Fruit fly (Drosophila melanogaster) whole organism, wandering third instar larva: ENCODE data around the gene CG17660.

Experiments used
- CG9705 ChIP-seq: fragments of 200-800 bp; sonication (Bioruptor generic); optimal IDR thresholded peaks from 2 replicates; lab custom pipeline; 2018; ENCODE audit warnings: missing biosample characterization, mild to moderate bottlenecking, missing genetic modification characterization
- CrebA ChIP-seq: fragments of 200-800 bp; sonication (Bioruptor generic); optimal IDR thresholded peaks from 2 replicates; lab custom pipeline; 2016; ENCODE audit warnings: missing biosample characterization, mild to moderate bottlenecking, missing genetic modification characterization, borderline replicate concordance
- Dfd ChIP-seq: fragments of >200 bp; optimal IDR thresholded peaks from 2 replicates; lab custom pipeline; 2017; ENCODE audit warnings: missing biosample characterization, missing genetic modification characterization
- HLH106 ChIP-seq: fragments of 200-800 bp; optimal IDR thresholded peaks from 3 replicates; lab custom pipeline; 2019; ENCODE audit warnings: missing biosample characterization, mild to moderate bottlenecking, missing genetic modification characterization, moderate library complexity
- Hnf4 ChIP-seq: fragments of 200-800 bp; sonication (Bioruptor generic); optimal IDR thresholded peaks from 2 replicates; lab custom pipeline; 2016; ENCODE audit warnings: missing biosample characterization, mild to moderate bottlenecking, missing genetic modification characterization
- Hr78 ChIP-seq: fragments of >200 bp; optimal IDR thresholded peaks from 2 replicates; lab custom pipeline; 2017; ENCODE audit warnings: missing biosample characterization, missing genetic modification characterization
- Hr83 ChIP-seq: fragments of 200-300 bp; sonication (Bioruptor generic); optimal IDR thresholded peaks from 2 replicates; lab custom pipeline; 2016; ENCODE audit warnings: missing biosample characterization, mild to moderate bottlenecking, missing genetic modification characterization, moderate library complexity; ENCODE audit not compliant: poor library complexity, severe bottlenecking
- Jra ChIP-seq: sonication (Bioruptor generic); optimal IDR thresholded peaks from 2 replicates; lab custom pipeline; 2016; ENCODE audit warnings: missing biosample characterization, missing genetic modification characterization
- Mio ChIP-seq: sonication (Bioruptor generic); optimal IDR thresholded peaks from 2 replicates; lab custom pipeline; 2016; ENCODE audit warnings: missing biosample characterization, missing genetic modification characterization
- Myc ChIP-seq: fragments of >200 bp; optimal IDR thresholded peaks from 2 replicates; lab custom pipeline; 2017
- N ChIP-seq: fragments of >200 bp; optimal IDR thresholded peaks from 2 replicates; lab custom pipeline; 2018; ENCODE audit warnings: missing biosample characterization, missing external identifiers, missing genetic modification characterization
- Rel ChIP-seq, 2 experiments: fragments of 200-800 bp; sonication (Bioruptor generic) in 1 of 2; optimal IDR thresholded peaks; 2 replicates in 1 of 2; 3 replicates in 1 of 2; lab custom pipeline; 2016 to 2019; ENCODE audit warnings: mild to moderate bottlenecking in 2 of 2, missing biosample characterization in 2 of 2, missing genetic modification characterization in 2 of 2, moderate library complexity in 1 of 2
- Vsx2 ChIP-seq: fragments of 200-300, 225-300 bp; sonication (Bioruptor generic); optimal IDR thresholded peaks from 2 replicates; lab custom pipeline; 2018; ENCODE audit warnings: missing biosample characterization, missing genetic modification characterization; ENCODE audit not compliant: partially characterized antibody
- brk ChIP-seq: fragments of 200-800 bp; sonication (Bioruptor generic); optimal IDR thresholded peaks from 2 replicates; lab custom pipeline; 2016; ENCODE audit warnings: missing biosample characterization, mild to moderate bottlenecking, missing genetic modification characterization
- dl ChIP-seq, 2 experiments: fragments of 175-275, 200-275 bp in 1 of 2; fragments of 200-275 bp in 1 of 2; sonication (Bioruptor generic); optimal IDR thresholded peaks; lab custom pipeline; 2018; ENCODE audit warnings: mild to moderate bottlenecking in 2 of 2, missing biosample characterization in 2 of 2, missing genetic modification characterization in 2 of 2, moderate library complexity in 2 of 2; ENCODE audit not compliant: partially characterized antibody in 2 of 2, insufficient read depth in 1 of 2
- dmrt93B ChIP-seq: fragments of 200-800 bp; sonication (Bioruptor generic); optimal IDR thresholded peaks from 2 replicates; lab custom pipeline; 2018; ENCODE audit warnings: missing biosample characterization, mild to moderate bottlenecking, missing genetic modification characterization
- dsf ChIP-seq: sonication (Bioruptor generic); optimal IDR thresholded peaks from 2 replicates; lab custom pipeline; 2016; ENCODE audit warnings: missing biosample characterization, missing genetic modification characterization, borderline replicate concordance
- ey ChIP-seq: fragments of 200-800 bp; sonication (Bioruptor generic); optimal IDR thresholded peaks from 2 replicates; lab custom pipeline; 2016; ENCODE audit warnings: missing biosample characterization, missing genetic modification characterization
- fru ChIP-seq: fragments of 200-800 bp; sonication (Bioruptor generic); optimal IDR thresholded peaks from 3 replicates; lab custom pipeline; 2016; ENCODE audit warnings: missing biosample characterization, mild to moderate bottlenecking, missing genetic modification characterization
- h ChIP-seq: fragments of 200-800 bp; sonication (Bioruptor generic); optimal IDR thresholded peaks from 3 replicates; lab custom pipeline; 2016; ENCODE audit warnings: missing biosample characterization, mild to moderate bottlenecking, missing genetic modification characterization
- lola ChIP-seq: fragments of >200 bp; optimal IDR thresholded peaks from 2 replicates; lab custom pipeline; 2017; ENCODE audit warnings: missing biosample characterization, missing genetic modification characterization
- psq ChIP-seq: fragments of 200-800 bp; sonication (Bioruptor generic); optimal IDR thresholded peaks from 3 replicates; lab custom pipeline; 2017; ENCODE audit warnings: missing biosample characterization, mild to moderate bottlenecking, missing genetic modification characterization, moderate library complexity
- sage ChIP-seq: fragments of 200-800 bp; sonication (Bioruptor generic); optimal IDR thresholded peaks from 2 replicates; lab custom pipeline; 2016; ENCODE audit warnings: missing biosample characterization, mild to moderate bottlenecking, missing genetic modification characterization
- tai ChIP-seq: sonication (Bioruptor generic); optimal IDR thresholded peaks from 2 replicates; lab custom pipeline; 2016; ENCODE audit warnings: missing biosample characterization, missing genetic modification characterization
- woc ChIP-seq: sonication (Bioruptor generic); optimal IDR thresholded peaks from 2 replicates; lab custom pipeline; 2016; ENCODE audit warnings: missing biosample characterization, mild to moderate bottlenecking, missing genetic modification characterization

CG17660 gene

DNA sequence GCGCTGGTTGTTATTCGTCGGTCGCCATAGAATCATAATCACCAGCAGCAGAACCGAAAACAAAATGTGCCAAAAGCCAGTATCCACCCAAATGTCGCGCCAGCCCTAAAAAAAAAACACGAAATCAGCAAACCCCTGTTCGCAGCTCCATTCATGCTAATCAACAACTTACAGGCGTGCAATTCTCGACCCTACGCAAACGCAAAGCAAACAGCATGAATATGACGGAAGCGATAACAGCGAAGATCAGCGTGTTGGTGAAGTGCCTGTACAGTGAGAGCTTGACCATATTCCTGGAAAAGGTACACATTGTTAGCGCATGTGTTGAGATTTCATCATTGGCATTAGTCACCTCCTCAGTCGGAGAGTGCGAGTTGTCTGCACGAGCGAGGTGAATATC lies 2.1 kb downstream of the CG17660 start:
- no peak for TF ChIP-seq Jra (GFP tag; lab: Kevin White, UChicago)

DNA sequence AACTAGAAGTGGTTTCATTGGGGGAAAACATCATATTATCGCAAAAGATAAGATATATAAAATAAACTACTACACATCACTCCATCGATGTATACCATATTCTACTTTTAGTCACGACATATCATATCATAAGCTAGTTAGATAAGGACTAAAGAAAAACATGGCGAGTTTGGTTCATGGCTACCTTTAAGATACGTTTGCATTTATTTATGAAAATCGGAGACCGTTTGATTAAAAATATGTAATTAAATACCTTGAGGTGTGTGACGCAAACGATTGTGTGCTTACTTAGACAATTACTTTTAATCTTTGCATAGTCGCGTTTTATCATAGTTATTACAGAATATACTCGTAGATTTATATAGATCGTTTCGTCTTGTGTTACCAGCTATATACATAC lies 3.3 kb downstream of the CG17660 start:
- TF ChIP-seq dsf (GFP tag; lab: Kevin White, UChicago) (no peak), Hr83 (GFP tag; lab: Kevin White, UChicago) (no peak), Rel (GFP tag; optimal IDR thresholded peaks at IDR 0.05; lab: Kevin White, UChicago) (no peak), Rel (tag; optimal IDR thresholded peaks at IDR 0.05; lab: Kevin White, UChicago) (no peak), sage (GFP tag; lab: Kevin White, UChicago) (no peak), lola (no peak), CG9705 (GFP tag; lab: Kevin White, UChicago) (no peak), brk (GFP tag; lab: Kevin White, UChicago) (no peak), Hr78 (no peak), woc (GFP tag; lab: Kevin White, UChicago) (no peak), CrebA (GFP tag; lab: Kevin White, UChicago) (no peak), N (GFP tag; lab: Kevin White, UChicago) (no peak), dmrt93B (no peak)

DNA sequence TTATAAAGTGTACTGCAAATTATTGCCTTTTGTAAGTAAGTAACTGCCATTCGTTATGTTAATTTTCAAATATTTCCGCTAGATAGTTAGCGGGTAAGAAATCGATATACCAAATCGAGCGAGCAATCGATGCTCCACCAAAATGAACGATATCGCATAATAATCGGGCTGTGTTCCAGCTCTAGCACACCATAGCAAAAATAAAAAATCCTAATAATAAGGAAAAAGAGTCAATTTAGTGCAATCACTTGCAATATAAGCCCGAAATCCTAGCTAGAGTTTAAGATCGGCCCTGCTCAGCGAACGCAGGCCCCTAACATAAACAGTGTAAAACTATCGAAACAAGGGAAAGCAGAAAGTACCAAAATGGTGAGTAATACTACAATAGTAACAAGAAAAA lies 5.5 kb downstream of the CG17660 start, which contains the start of gene cpb:
Gene cpb, plus strand, starts transcription at position 157 of the 400 bp plus-strand sequence.
- TF ChIP-seq Dfd (GFP tag; lab: Kevin White, UChicago) (no peak), Myc (peak; percentile 39)

DNA sequence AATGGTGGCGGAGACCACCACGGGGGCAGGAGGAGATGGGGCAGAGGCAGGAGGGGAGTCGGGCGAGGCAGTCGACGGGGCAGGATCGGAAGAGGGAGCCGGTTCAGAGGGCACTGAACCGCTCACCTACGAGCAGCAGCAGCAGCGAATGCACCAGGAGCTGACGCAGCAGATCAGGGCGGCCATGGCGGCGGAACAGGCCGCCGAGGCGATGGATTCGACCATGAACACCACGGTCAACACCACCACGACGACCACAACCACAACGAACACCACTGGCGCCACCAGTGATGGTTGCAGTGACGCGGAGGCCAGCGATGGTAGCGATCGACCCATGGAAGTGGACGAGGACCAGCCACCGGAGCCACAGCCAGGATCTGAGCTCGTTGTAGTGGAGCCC lies 14.0 kb downstream of the CG17660 start:
- no peak for TF ChIP-seq dl (GFP tag; optimal IDR thresholded peaks at IDR 0.05; lab: Kevin White, UChicago; ENCODE audit: insufficient read depth in 1 of 2, partially characterized antibody in 2 of 2)
- no peak for TF ChIP-seq sage (GFP tag; lab: Kevin White, UChicago)
- TF ChIP-seq Vsx2 (GFP tag; lab: Kevin White, UChicago), result no peak

DNA sequence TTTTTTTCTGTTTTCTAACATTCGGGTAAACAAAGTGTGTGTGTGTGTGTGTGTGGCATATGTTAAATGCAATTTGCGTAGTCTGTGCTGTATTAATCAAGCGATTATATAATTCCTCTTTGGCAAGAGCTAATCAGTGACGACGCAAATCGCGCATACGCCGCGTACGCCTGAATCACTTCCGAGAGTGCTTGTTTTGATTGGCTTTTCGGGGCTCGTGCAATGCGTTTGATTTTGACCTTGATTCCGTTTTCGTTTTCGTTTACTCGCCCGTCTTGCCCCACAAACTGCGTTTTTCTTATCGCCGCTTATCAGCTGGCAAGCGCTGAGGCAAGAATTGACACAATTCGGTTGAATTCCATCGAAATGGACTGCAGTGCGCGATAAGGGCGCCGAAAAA lies 17.4 kb downstream of the CG17660 start:
- no peak for TF ChIP-seq ey (GFP tag; lab: Kevin White, UChicago)
- peak; percentile 82 for TF ChIP-seq h (GFP tag; lab: Kevin White, UChicago)
- TF ChIP-seq Mio, result no peak

DNA sequence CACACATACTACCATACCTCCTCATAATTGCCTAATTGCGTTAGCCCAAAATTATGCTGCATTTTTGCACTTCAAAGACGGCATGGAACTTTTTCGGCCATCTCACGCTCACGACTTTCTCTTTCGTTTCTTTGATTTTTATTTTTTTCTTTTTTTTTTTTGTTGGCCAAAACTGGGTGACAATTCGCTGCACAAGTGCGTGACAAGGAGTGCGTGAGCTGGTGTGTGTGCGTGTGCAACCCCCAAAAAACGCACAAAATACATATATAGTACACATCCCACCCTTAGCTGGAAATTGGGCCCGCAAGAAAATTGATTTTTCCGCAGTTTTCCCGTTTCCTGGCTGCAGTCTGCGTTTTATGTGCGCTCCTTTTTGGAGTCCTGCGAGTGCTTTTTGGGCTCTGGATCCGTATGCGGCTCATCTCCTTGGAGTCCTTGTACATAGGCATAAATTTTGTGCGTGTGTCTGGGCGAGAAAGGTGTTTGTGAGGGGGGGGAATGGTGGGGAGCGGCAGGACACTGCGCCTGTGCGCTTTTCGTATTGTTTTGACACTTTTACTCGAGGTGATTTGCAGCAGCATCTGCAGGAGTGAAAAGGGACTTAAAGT lies 38.0 kb downstream of the CG17660 start:
- TF ChIP-seq Hr83 (GFP tag; lab: Kevin White, UChicago), result no peak
- TF ChIP-seq fru, result no peak

DNA sequence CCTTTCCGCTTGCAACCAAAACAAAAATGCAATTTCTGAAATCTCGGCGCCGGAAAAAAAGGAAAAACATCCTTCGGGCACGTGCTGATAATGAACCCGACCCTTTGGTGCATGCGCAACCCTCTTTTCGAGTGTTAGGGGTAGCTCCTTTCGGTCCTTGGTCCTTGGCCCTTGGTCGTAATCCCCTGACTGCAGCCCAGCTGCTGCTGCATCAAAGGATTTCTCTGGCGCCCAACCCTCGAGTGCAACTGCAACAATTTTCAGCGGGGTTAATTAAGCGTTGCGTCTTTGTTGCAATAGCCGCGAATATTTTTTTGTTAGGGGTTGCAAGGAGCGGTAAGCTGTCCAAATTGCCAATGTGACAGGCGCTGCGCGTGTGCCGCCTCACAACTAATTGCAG lies 39.8 kb downstream of the CG17660 start:
- TF ChIP-seq Vsx2 (GFP tag; lab: Kevin White, UChicago) (peak; percentile 43), lola (no peak)
- TF ChIP-seq, all 38 proteins: peak for 1

DNA sequence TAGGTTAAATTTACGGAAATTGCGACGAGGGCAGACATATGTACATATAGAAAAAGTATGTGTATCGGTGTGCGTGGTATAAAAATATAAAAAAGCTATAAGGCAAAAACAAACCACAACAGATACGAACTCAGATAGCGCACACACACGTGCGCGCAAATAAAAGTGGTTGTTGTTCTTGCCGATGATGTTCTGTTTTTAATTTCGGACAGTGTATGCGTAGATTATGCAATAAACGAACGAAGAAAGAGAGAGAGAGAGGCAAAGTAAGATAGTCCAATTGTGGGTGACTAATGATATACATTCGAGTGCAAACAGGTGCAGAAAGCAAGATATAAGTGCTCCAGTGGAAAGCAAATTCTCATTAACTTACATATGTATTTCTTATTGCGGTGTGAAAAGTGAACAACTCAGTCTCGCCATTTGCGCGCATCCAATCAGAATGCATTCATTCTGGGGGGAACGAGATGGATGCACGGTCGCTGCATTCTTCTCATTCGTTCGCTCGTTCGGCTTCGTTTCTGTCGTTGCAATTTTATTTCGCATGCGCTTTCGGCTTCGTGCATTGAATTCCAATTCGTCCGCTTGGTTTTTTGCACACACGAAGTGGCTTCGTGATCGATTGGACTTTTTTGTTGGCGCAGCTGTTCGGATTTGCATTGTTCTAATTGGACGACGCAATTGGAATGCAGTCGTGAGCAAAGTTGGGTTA lies 40.7 kb downstream of the CG17660 start:
- TF ChIP-seq tai (GFP tag; lab: Kevin White, UChicago) (no peak), HLH106 (tag; lab: Kevin White, UChicago) (no peak), Hnf4 (GFP tag; lab: Kevin White, UChicago) (peak; percentile 14), Rel (GFP tag; optimal IDR thresholded peaks at IDR 0.05; lab: Kevin White, UChicago) (no peak), Rel (tag; optimal IDR thresholded peaks at IDR 0.05; lab: Kevin White, UChicago) (peak; percentile 0), h (GFP tag; lab: Kevin White, UChicago) (peak; percentile 9), lola (no peak), psq (GFP tag; lab: Kevin White, UChicago) (peak; percentile 48)
